Worm (Caenorhabditis elegans) whole organism, L3 larva: ENCODE results near the gene sru-2.

Experiments used
- elt-1 ChIP-seq: fragments of 150-350 bp; optimal IDR thresholded peaks from 2 replicates; lab custom pipeline; 2014; ENCODE audit warnings: missing biosample characterization, missing genetic modification characterization
- nhr-23 ChIP-seq: fragments of 150-350 bp; optimal IDR thresholded peaks from 2 replicates; lab custom pipeline; 2014; ENCODE audit warnings: missing biosample characterization, missing genetic modification reagents, missing genetic modification characterization
- nhr-43 ChIP-seq: sonication (generic microtip); optimal IDR thresholded peaks from 2 replicates; lab custom pipeline; 2016; ENCODE audit warnings: mild to moderate bottlenecking, missing genetic modification characterization, missing compliant biosample characterization; ENCODE audit not compliant: poor library complexity, severe bottlenecking
- pha-4 ChIP-seq: fragments of 150-350 bp; optimal IDR thresholded peaks from 2 replicates; lab custom pipeline; 2014; ENCODE audit warnings: missing biosample characterization, missing genetic modification reagents, missing genetic modification characterization

The sru-2 gene

DNA sequence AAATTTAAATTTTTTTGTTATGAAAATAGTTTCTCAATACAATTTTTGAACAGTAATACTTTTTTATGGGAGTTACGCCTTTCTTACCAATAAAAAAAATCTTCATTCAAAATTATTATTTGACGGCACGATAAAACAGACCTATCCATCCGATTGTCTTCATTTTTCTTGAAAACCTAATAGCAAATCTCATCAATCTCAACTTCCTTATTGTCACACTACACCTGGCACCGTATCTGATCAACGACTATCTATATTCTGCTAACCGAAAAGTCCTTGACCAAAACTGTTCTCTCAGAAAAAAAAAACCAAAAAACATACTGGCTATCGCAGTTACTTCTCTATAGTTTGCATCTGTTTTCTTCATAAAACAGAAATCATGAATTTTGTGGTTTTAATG lies 50.1 kb downstream of the sru-2 start:
- TF ChIP-seq elt-1 (peak; percentile 44), pha-4 (tag; lab: Kevin White, UChicago) (no peak), nhr-23 (tag; lab: Kevin White, UChicago) (peak; percentile 56), nhr-43 (peak; percentile 20)
